Worm (Caenorhabditis elegans) whole organism, young adult: ENCODE results near the gene F55E10.1.

ENCODE experiments used
- C06A6.2 ChIP-seq: fragments of 200-800 bp; sonication (Bioruptor generic); conservative IDR thresholded peaks from 2 replicates; pipeline ENCODE4 v1.3.6; 2022; ENCODE audit warnings: missing genetic modification characterization, missing compliant biosample characterization
- F33H1.4 ChIP-seq: fragments of 200-800 bp; sonication (Bioruptor generic); IDR thresholded peaks from 2 replicates; pipeline ENCODE4 v1.3.6; 2022; ENCODE audit warnings: missing genetic modification reagents, missing genetic modification characterization, missing compliant biosample characterization
- T26A5.8 ChIP-seq: sonication (generic microtip); optimal IDR thresholded peaks from 2 replicates; lab custom pipeline; 2016; ENCODE audit warnings: missing genetic modification characterization, missing compliant biosample characterization
- ZK185.1 ChIP-seq: sonication (generic microtip); optimal IDR thresholded peaks from 2 replicates; lab custom pipeline; 2016; ENCODE audit warnings: mild to moderate bottlenecking, missing genetic modification characterization, missing compliant biosample characterization; ENCODE audit not compliant: poor library complexity, severe bottlenecking
- ama-1 ChIP-seq, 3 experiments: fragments of 150-350 bp in 1 of 3; sonication (generic microtip) in 2 of 3; optimal IDR thresholded peaks; 2 replicates each; lab custom pipeline; 2014 to 2018; ENCODE audit warnings: missing biosample characterization in 2 of 3, missing genetic modification characterization in 2 of 3, missing genetic modification reagents in 2 of 3
- dpl-1 ChIP-seq: fragments of 150-350 bp; optimal IDR thresholded peaks from 2 replicates; lab custom pipeline; 2014; ENCODE audit warnings: missing biosample characterization, missing genetic modification reagents, missing genetic modification characterization
- ekl-4 ChIP-seq: fragments of 200-800 bp; sonication (Bioruptor generic); IDR thresholded peaks from 2 replicates; pipeline ENCODE4 v1.3.6; 2022; ENCODE audit warnings: missing genetic modification reagents, missing genetic modification characterization, missing compliant biosample characterization
- hrde-1 ChIP-seq: sonication (generic microtip); optimal IDR thresholded peaks from 2 replicates; lab custom pipeline; 2016; ENCODE audit warnings: missing genetic modification characterization, mild to moderate bottlenecking, missing compliant biosample characterization, moderate library complexity, missing genotype, missing genetic modification reagents, borderline replicate concordance
- lsy-27 ChIP-seq: sonication (generic microtip); optimal IDR thresholded peaks from 2 replicates; lab custom pipeline; 2017; ENCODE audit warnings: missing genetic modification characterization, mild to moderate bottlenecking, missing compliant biosample characterization, antibody characterized with exemption, missing genotype, borderline replicate concordance; ENCODE audit not compliant: insufficient read depth
- nfya-1 ChIP-seq: sonication (generic microtip); optimal IDR thresholded peaks from 2 replicates; lab custom pipeline; 2017; ENCODE audit warnings: antibody characterized with exemption, missing compliant biosample characterization, missing genetic modification characterization, borderline replicate concordance; ENCODE audit not compliant: insufficient read depth
- nhr-27 ChIP-seq: fragments of 200-800 bp; sonication (Bioruptor generic); optimal IDR thresholded peaks from 2 replicates; lab custom pipeline; 2018; ENCODE audit warnings: mild to moderate bottlenecking, missing genetic modification characterization, moderate library complexity, missing compliant biosample characterization
- pha-4 ChIP-seq: fragments of 150-350 bp; sonication (generic microtip); optimal IDR thresholded peaks from 2 replicates; lab custom pipeline; 2014; ENCODE audit warnings: missing biosample characterization, missing genetic modification reagents, missing genetic modification characterization
- unc-62 ChIP-seq: fragments of 150-350 bp; optimal IDR thresholded peaks from 2 replicates; lab custom pipeline; 2014; ENCODE audit warnings: missing biosample characterization, missing genetic modification reagents, missing genetic modification characterization
- ztf-26 ChIP-seq: sonication (generic microtip); optimal IDR thresholded peaks from 2 replicates; lab custom pipeline; 2017; ENCODE audit warnings: missing genetic modification characterization, missing compliant biosample characterization

DNA sequence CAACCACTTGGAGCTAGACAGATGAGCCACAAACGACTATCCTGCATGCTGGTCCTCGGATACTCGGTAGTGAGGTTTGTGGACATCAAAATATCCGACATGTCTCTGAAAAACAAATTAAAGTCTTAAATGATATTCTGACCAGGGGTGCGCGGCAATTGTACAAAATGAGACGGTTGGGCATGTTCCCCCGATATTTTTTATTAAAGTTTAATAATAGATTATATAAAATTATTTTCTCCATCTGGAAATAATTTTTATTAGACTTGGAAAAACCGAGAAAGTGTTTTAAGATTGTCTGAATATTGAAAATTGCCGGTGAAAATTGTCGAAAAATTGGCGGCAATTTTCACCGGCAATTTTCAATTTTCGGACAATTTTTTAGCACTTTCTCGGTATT is 14.0 kb upstream of the F55E10.1 start, which contains the start of gene F55E10.4:
- TF ChIP-seq lsy-27 (tag; lab: Kevin White, UChicago) (no peak), T26A5.8 (tag; lab: Kevin White, UChicago) (no peak), ama-1 (optimal IDR thresholded peaks at IDR 0.05; lab: Kevin White, UChicago) (no peak), ama-1 (GFP tag; optimal IDR thresholded peaks at IDR 0.05; lab: Kevin White, UChicago) (no peak), dpl-1 (GFP tag; lab: Kevin White, UChicago) (no peak), F33H1.4 (GFP tag; lab: Robert Waterston, UW) (no peak), unc-62 (no peak), nfya-1 (no peak), ztf-26 (no peak), pha-4 (tag; lab: Kevin White, UChicago) (no peak), hrde-1 (tag; lab: Kevin White, UChicago) (no peak), ekl-4 (no peak), C06A6.2 (GFP tag; lab: Robert Waterston, UW) (no peak), ZK185.1 (tag; lab: Kevin White, UChicago) (no peak), nhr-27 (tag; lab: Kevin White, UChicago) (no peak)
